Fruit fly (Drosophila melanogaster) whole organism, embryonic: ENCODE results near the gene CG33282.

Experiments
- Adf1 ChIP-seq: fragments of 200-800 bp; sonication (Bioruptor generic); IDR thresholded peaks from 2 replicates; pipeline ENCODE4 v1.3.6; 2022; ENCODE audit warnings: missing biosample characterization, missing genetic modification characterization
- C15 ChIP-seq: fragments of 200-800 bp; sonication (Bioruptor generic); IDR thresholded peaks from 3 replicates; pipeline ENCODE4 v1.3.6; 2022; ENCODE audit warnings: missing biosample characterization, missing genetic modification characterization
- CG11696 ChIP-seq: fragments of 200-800 bp; sonication (Bioruptor generic); IDR thresholded peaks from 2 replicates; pipeline ENCODE4 v1.3.6; 2022; ENCODE audit warnings: missing biosample characterization, missing genetic modification characterization
- CG1603 ChIP-seq: fragments of 200-800 bp; sonication (Bioruptor generic); optimal IDR thresholded peaks from 2 replicates; lab custom pipeline; 2019; ENCODE audit warnings: missing biosample characterization, mild to moderate bottlenecking, missing genetic modification characterization, moderate library complexity
- CG34376 ChIP-seq: fragments of 200-800 bp; sonication (Bioruptor generic); optimal IDR thresholded peaks from 2 replicates; lab custom pipeline; 2018; ENCODE audit warnings: missing biosample characterization, mild to moderate bottlenecking, missing genetic modification characterization
- CG3838 ChIP-seq: fragments of 200-800 bp; sonication (Bioruptor generic); optimal IDR thresholded peaks from 3 replicates; lab custom pipeline; 2016; ENCODE audit warnings: missing biosample characterization, missing genetic modification characterization
- CG4424 ChIP-seq: fragments of 200-800 bp; sonication (Bioruptor generic); optimal IDR thresholded peaks from 3 replicates; lab custom pipeline; 2016; ENCODE audit warnings: missing biosample characterization, missing genetic modification characterization
- CG4854 ChIP-seq: fragments of 200-800 bp; sonication (Bioruptor generic); optimal IDR thresholded peaks from 2 replicates; lab custom pipeline; 2016; ENCODE audit warnings: missing biosample characterization, missing genetic modification characterization, inconsistent platforms
- CG7987 ChIP-seq: fragments of 200-800 bp; sonication (Bioruptor generic); optimal IDR thresholded peaks from 2 replicates; lab custom pipeline; 2018; ENCODE audit warnings: missing biosample characterization, mild to moderate bottlenecking, missing genetic modification characterization, moderate library complexity
- Camta ChIP-seq: fragments of 200-800 bp; sonication (Bioruptor generic); optimal IDR thresholded peaks from 2 replicates; lab custom pipeline; 2016; ENCODE audit warnings: missing biosample characterization, missing genetic modification characterization
- D ChIP-seq, 2 experiments: fragments of 200-800 bp in 1 of 2; fragments of >200 bp in 1 of 2; sonication (Bioruptor generic) in 1 of 2; optimal IDR thresholded peaks; 2 replicates in 1 of 2; 3 replicates in 1 of 2; lab custom pipeline; 2017; ENCODE audit warnings: mild to moderate bottlenecking in 1 of 2, missing biosample characterization in 1 of 2, missing genetic modification characterization in 1 of 2, missing genetic modification reagents in 1 of 2
- Deaf1 ChIP-seq: fragments of 200-800 bp; optimal IDR thresholded peaks from 3 replicates; lab custom pipeline; 2019; ENCODE audit warnings: missing biosample characterization, mild to moderate bottlenecking, missing genetic modification characterization, moderate library complexity
- GATAe ChIP-seq: fragments of 200-800 bp; sonication (Bioruptor generic); conservative IDR thresholded peaks from 2 replicates; pipeline ENCODE4 v1.3.6; 2022; ENCODE audit warnings: missing biosample characterization, missing genetic modification characterization
- HLH4C ChIP-seq: fragments of 200-800 bp; sonication (Bioruptor generic); IDR thresholded peaks from 3 replicates; pipeline ENCODE4 v1.3.6; 2022; ENCODE audit warnings: missing biosample characterization, missing genetic modification characterization; ENCODE audit not compliant: partially characterized antibody
- Hey ChIP-seq: fragments of 200-800 bp; sonication (Bioruptor generic); optimal IDR thresholded peaks from 3 replicates; lab custom pipeline; 2018; ENCODE audit warnings: missing biosample characterization, mild to moderate bottlenecking, missing genetic modification characterization
- Med ChIP-seq: fragments of 200-800 bp; sonication (Bioruptor generic); peaks from one replicate; lab custom pipeline; 2016; ENCODE audit warnings: missing biosample characterization, missing genetic modification characterization, mild to moderate bottlenecking, inconsistent platforms, moderate library complexity
- Opbp ChIP-seq: fragments of 200-800 bp; sonication (Bioruptor generic); IDR thresholded peaks from 3 replicates; pipeline ENCODE4 v1.3.6; 2022; ENCODE audit warnings: missing biosample characterization, missing genetic modification characterization; ENCODE audit not compliant: partially characterized antibody
- Pdp1 ChIP-seq, 2 experiments: fragments of 200-800 bp; sonication (Bioruptor generic); optimal IDR thresholded peaks; 3 replicates each; lab custom pipeline; 2016; ENCODE audit warnings: missing biosample characterization in 2 of 2, missing genetic modification characterization in 2 of 2, mild to moderate bottlenecking in 1 of 2, moderate library complexity in 1 of 2
- Xbp1 ChIP-seq: fragments of 200-800 bp; sonication (Bioruptor generic); optimal IDR thresholded peaks from 3 replicates; lab custom pipeline; 2016; ENCODE audit warnings: missing biosample characterization, mild to moderate bottlenecking, missing genetic modification characterization
- bcd ChIP-seq: fragments of 200-800 bp; sonication (Bioruptor generic); optimal IDR thresholded peaks from 2 replicates; lab custom pipeline; 2017; ENCODE audit warnings: missing biosample characterization, mild to moderate bottlenecking, missing genetic modification characterization
- ci ChIP-seq: fragments of 200-800 bp; sonication (Bioruptor generic); IDR thresholded peaks from 3 replicates; pipeline ENCODE4 v1.3.6; 2022; ENCODE audit warnings: missing biosample characterization, missing genetic modification characterization
- crol ChIP-seq: fragments of 200-800 bp; sonication (Bioruptor generic); IDR thresholded peaks from 2 replicates; pipeline ENCODE4 v1.3.6; 2022; ENCODE audit warnings: missing biosample characterization, missing genetic modification characterization
- crp ChIP-seq, 2 experiments: fragments of 200-800 bp; sonication (Bioruptor generic); optimal IDR thresholded peaks; 2 replicates in 1 of 2; 3 replicates in 1 of 2; lab custom pipeline; 2017; ENCODE audit warnings: missing biosample characterization in 2 of 2, missing genetic modification characterization in 2 of 2, mild to moderate bottlenecking in 1 of 2, moderate library complexity in 1 of 2
- cwo ChIP-seq: fragments of 200-800 bp; sonication (Bioruptor generic); optimal IDR thresholded peaks from 3 replicates; lab custom pipeline; 2017; ENCODE audit warnings: missing biosample characterization, missing genetic modification characterization, mild to moderate bottlenecking, moderate library complexity, missing genetic modification reagents
- dan ChIP-seq: fragments of 200-800 bp; sonication (Bioruptor generic); IDR thresholded peaks from 2 replicates; pipeline ENCODE4 v1.3.6; 2022; ENCODE audit warnings: missing biosample characterization, missing genetic modification characterization
- ems ChIP-seq: fragments of 200-800 bp; sonication (Bioruptor generic); optimal IDR thresholded peaks from 3 replicates; lab custom pipeline; 2016; ENCODE audit warnings: missing biosample characterization, missing genetic modification characterization
- exex ChIP-seq: fragments of 200-800 bp; sonication (Bioruptor generic); optimal IDR thresholded peaks from 4 replicates; lab custom pipeline; 2018; ENCODE audit warnings: missing biosample characterization, mild to moderate bottlenecking, missing genetic modification characterization, moderate library complexity
- grau ChIP-seq: fragments of 200-800 bp; optimal IDR thresholded peaks from 3 replicates; lab custom pipeline; 2019; ENCODE audit warnings: missing biosample characterization, mild to moderate bottlenecking, missing genetic modification characterization, moderate library complexity
- grn ChIP-seq: fragments of 200-800 bp; sonication (Bioruptor generic); optimal IDR thresholded peaks from 3 replicates; lab custom pipeline; 2017; ENCODE audit warnings: missing biosample characterization, missing genetic modification characterization
- lab ChIP-seq: fragments of 200-800 bp; sonication (Bioruptor generic); optimal IDR thresholded peaks from 3 replicates; lab custom pipeline; 2017; ENCODE audit warnings: missing biosample characterization, missing genetic modification characterization, mild to moderate bottlenecking, moderate library complexity, missing genetic modification reagents
- nerfin-1 ChIP-seq: fragments of 200-800 bp; sonication (Bioruptor generic); optimal IDR thresholded peaks from 3 replicates; lab custom pipeline; 2019; ENCODE audit warnings: missing biosample characterization, mild to moderate bottlenecking, missing genetic modification characterization, moderate library complexity
- rib ChIP-seq: fragments of 200-800 bp; sonication (Bioruptor generic); IDR thresholded peaks from 2 replicates; pipeline ENCODE4 v1.3.6; 2022; ENCODE audit warnings: missing biosample characterization, missing genetic modification characterization
- sens ChIP-seq: fragments of 200-800 bp; sonication (Bioruptor generic); peaks from one replicate; lab custom pipeline; 2016; ENCODE audit warnings: missing biosample characterization, missing genetic modification characterization
- sug ChIP-seq: fragments of 200-800 bp; optimal IDR thresholded peaks from 2 replicates; lab custom pipeline; 2019; ENCODE audit warnings: missing biosample characterization, mild to moderate bottlenecking, missing genetic modification characterization, moderate library complexity
- tna ChIP-seq: fragments of 200-800 bp; sonication (Bioruptor generic); IDR thresholded peaks from 2 replicates; pipeline ENCODE4 v1.3.6; 2022; ENCODE audit warnings: missing biosample characterization, missing genetic modification characterization; ENCODE audit not compliant: partially characterized antibody
- unc-4 ChIP-seq: fragments of 200-800 bp; sonication (Bioruptor generic); IDR thresholded peaks from 2 replicates; pipeline ENCODE4 v1.3.6; 2022; ENCODE audit warnings: missing biosample characterization, missing genetic modification characterization; ENCODE audit not compliant: partially characterized antibody

Gene CG33282

dm6 chr2L:3303893-3304292 lies 23.8 kb upstream of the CG33282 start, which contains the start of gene CG3277 (continued):
- TF ChIP-seq Pdp1 (GFP tag; optimal IDR thresholded peaks at IDR 0.05; lab: Kevin White, UChicago) (peak in 1 of 2 experiments; percentile 32), crp (GFP tag; optimal IDR thresholded peaks at IDR 0.05; lab: Kevin White, UChicago) (no peak), CG4854 (GFP tag; lab: Kevin White, UChicago) (no peak), Deaf1 (tag; lab: Kevin White, UChicago) (peak; percentile 57)

- TF ChIP-seq Med (GFP tag; lab: Kevin White, UChicago), result peak; percentile 33
- TF ChIP-seq sens (GFP tag; lab: Kevin White, UChicago), result peak; percentile 42
- no peak for TF ChIP-seq CG4424 (GFP tag; lab: Kevin White, UChicago)
- no peak for TF ChIP-seq Opbp (GFP tag; lab: Robert Waterston, UW)
- TF ChIP-seq nerfin-1, result no peak
- TF ChIP-seq rib (GFP tag; lab: Robert Waterston, UW), result 0 out of 2 replicates have a peak, but pooled peaks have one; percentile 16
- TF ChIP-seq lab (GFP tag; lab: Kevin White, UChicago), result peak; percentile 83
- no peak for TF ChIP-seq Adf1 (GFP tag; lab: Robert Waterston, UW)
- TF ChIP-seq sug (tag; lab: Kevin White, UChicago), result peak; percentile 69
- peak; percentile 88 for TF ChIP-seq exex (tag; lab: Kevin White, UChicago)
- TF ChIP-seq crol, result peak; percentile 75
- peak; percentile 35 for TF ChIP-seq cwo (GFP tag; lab: Kevin White, UChicago)
- TF ChIP-seq ci (GFP tag; lab: Robert Waterston, UW), result no peak
- TF ChIP-seq C15 (GFP tag; lab: Robert Waterston, UW), result no peak
- peak; percentile 14 for TF ChIP-seq CG7987 (GFP tag; lab: Kevin White, UChicago)
- TF ChIP-seq dan, result no peak
- no peak for TF ChIP-seq tna (GFP tag; lab: Robert Waterston, UW)
- no peak for TF ChIP-seq bcd
- no peak for TF ChIP-seq CG1603 (tag; lab: Kevin White, UChicago)
- TF ChIP-seq Xbp1 (GFP tag; lab: Kevin White, UChicago), result no peak
- peak; percentile 34 for TF ChIP-seq CG34376 (GFP tag; lab: Kevin White, UChicago)
- TF ChIP-seq grau (tag; lab: Kevin White, UChicago), result no peak
- no peak for TF ChIP-seq CG3838 (GFP tag; lab: Kevin White, UChicago)
- peak; percentile 20; the same call in 1 of the 2 replicates for TF ChIP-seq CG11696
- no peak for TF ChIP-seq Camta (GFP tag; lab: Kevin White, UChicago)
- TF ChIP-seq unc-4 (GFP tag; lab: Robert Waterston, UW), result no peak
- 0 out of 3 replicates have a peak, but pooled peaks have one; percentile 9 for TF ChIP-seq HLH4C (GFP tag; lab: Robert Waterston, UW)
- TF ChIP-seq D (optimal IDR thresholded peaks at IDR 0.05; lab: Kevin White, UChicago), result no peak
- TF ChIP-seq D (GFP tag; optimal IDR thresholded peaks at IDR 0.05; lab: Kevin White, UChicago), result no peak
- TF ChIP-seq ems (GFP tag; lab: Kevin White, UChicago), result no peak
Measured at dm6 chr2L:3304831-3305828, 22.6 kb upstream of the CG33282 start.

dm6 chr2L:3307189-3307588 lies 20.5 kb upstream of the CG33282 start:
- TF ChIP-seq Hey (tag; lab: Kevin White, UChicago), result peak; percentile 79
- TF ChIP-seq GATAe (GFP tag; lab: Robert Waterston, UW), result peak; percentile 72
- no peak for TF ChIP-seq crol
- peak; percentile 50 for TF ChIP-seq grn (GFP tag; lab: Kevin White, UChicago)
